Worm (Caenorhabditis elegans): Measurements from ENCODE around the gene Y57G11C.43.

Gene Y57G11C.43

DNA sequence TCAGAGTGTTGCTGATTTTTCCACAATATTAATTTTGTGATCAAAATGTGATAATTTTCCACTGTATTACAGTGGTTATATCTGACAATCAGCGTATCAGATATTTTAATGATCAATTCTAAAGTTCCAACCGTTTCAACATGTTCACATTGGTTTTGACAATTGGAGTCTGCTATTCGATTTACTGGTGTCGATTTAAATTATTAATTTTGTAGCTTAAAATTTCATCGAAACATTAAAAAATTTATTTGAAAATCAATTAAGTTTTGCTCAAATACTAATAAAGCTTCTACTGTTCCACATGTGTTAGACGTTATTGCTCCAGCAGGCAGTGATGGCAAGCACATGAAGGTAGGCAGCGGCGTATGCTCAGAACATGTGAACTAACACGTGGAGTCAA, 11.5 kb upstream of the Y57G11C.43 start:
- TF ChIP-seq dsc-1 (tag; optimal IDR thresholded peaks at IDR 0.05) (peak; percentile 19), grh-1 (GFP tag; IDR thresholded peaks at IDR 0.05) (no peak)

- TF ChIP-seq nhr-11 (tag; optimal IDR thresholded peaks at IDR 0.05) (no peak), irx-1 (tag; optimal IDR thresholded peaks at IDR 0.05) (no peak), blmp-1 (tag; optimal IDR thresholded peaks at IDR 0.05) (no peak), sup-37 (GFP tag; optimal IDR thresholded peaks at IDR 0.05) (no peak), ztf-4 (tag; optimal IDR thresholded peaks at IDR 0.05) (no peak), mep-1 (tag; optimal IDR thresholded peaks at IDR 0.05) (no peak), hlh-4 (tag; optimal IDR thresholded peaks at IDR 0.05) (no peak), fos-1 (tag; optimal IDR thresholded peaks at IDR 0.05) (no peak), isw-1 (GFP tag; IDR thresholded peaks at IDR 0.05) (no peak), lin-15B (tag; optimal IDR thresholded peaks at IDR 0.05) (no peak), pax-3 (tag; optimal IDR thresholded peaks at IDR 0.05) (no peak), nhr-19 (GFP tag; conservative IDR thresholded peaks at IDR 0.05) (no peak), fkh-4 (tag; optimal IDR thresholded peaks at IDR 0.05; ENCODE audit: borderline replicate concordance) (no peak), dsc-1 (tag; optimal IDR thresholded peaks at IDR 0.05) (no peak), swsn-7 (tag; optimal IDR thresholded peaks at IDR 0.05) (no peak), vab-15 (tag; optimal IDR thresholded peaks at IDR 0.05) (no peak)
Measured at ce11 chrIV:14759662-14760061, 9.6 kb upstream of the Y57G11C.43 start.

DNA sequence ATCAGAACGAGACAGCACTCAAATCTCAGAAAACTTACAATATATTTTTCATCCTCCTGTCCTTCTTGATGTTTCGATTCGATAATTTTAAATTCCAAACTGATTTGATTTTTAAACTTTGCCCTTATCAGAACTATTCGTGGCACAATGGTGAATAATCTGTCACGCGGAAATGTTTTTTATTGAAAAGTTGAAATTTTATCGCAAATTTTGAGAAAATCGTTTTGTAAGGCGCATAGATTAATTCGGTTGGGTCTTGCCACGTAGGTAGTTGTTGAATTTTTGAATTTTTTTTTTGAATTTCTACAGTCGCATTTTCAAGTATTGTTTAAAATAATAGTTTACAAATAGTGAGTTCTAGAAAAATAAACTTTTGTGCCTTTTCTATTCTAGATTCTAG, 8.4 kb upstream of the Y57G11C.43 start, which contains the start of gene ptp-5.2:
Gene ptp-5.2, minus strand, starts transcription at position 101 of the 400 bp plus-strand sequence.
- TF ChIP-seq nhr-237 (tag; optimal IDR thresholded peaks at IDR 0.05) (no peak), lir-3 (tag; optimal IDR thresholded peaks at IDR 0.05; ENCODE audit: poor library complexity) (no peak), zip-4 (GFP tag; optimal IDR thresholded peaks at IDR 0.05) (no peak), unc-130 (tag; optimal IDR thresholded peaks at IDR 0.05) (no peak), nhr-19 (GFP tag; conservative IDR thresholded peaks at IDR 0.05) (no peak), mef-2 (tag; optimal IDR thresholded peaks at IDR 0.05) (no peak), swsn-7 (tag; optimal IDR thresholded peaks at IDR 0.05) (no peak), C04F5.9 (tag; optimal IDR thresholded peaks at IDR 0.05) (no peak), nhr-76 (tag; optimal IDR thresholded peaks at IDR 0.05) (no peak), lsy-2 (tag; optimal IDR thresholded peaks at IDR 0.05) (no peak), nhr-47 (tag; optimal IDR thresholded peaks at IDR 0.05) (no peak), nhr-77 (tag; optimal IDR thresholded peaks at IDR 0.05) (no peak), lin-39 (tag; optimal IDR thresholded peaks at IDR 0.05) (no peak), ceh-82 (tag; optimal IDR thresholded peaks at IDR 0.05) (no peak), tbx-2 (tag; optimal IDR thresholded peaks at IDR 0.05) (no peak)

DNA sequence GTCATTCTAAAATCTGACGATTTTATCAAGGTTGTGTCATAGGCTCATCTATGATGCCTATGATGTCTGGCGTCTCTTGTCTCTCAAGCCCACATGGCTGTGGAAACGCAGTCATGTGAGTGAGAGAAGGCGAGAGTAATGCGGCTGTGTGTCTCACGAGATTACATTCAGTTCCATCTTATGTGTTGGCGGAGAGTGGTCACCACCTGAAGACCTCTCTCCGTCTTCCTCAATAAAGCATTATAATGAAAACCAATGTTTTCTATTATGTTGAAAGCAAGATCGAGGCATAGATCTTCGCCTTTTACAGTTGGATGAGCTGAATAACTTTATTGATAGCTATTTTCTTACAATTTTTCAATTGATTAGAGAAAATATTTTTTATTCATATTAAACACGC, 5.9 kb upstream of the Y57G11C.43 start:
- peak; percentile 39 for TF ChIP-seq dsc-1 (tag; optimal IDR thresholded peaks at IDR 0.05)
- TF ChIP-seq nhr-85 (tag) = peak; percentile 77
- peak; percentile 62 for TF ChIP-seq xbp-1 (tag; optimal IDR thresholded peaks at IDR 0.05)
- peak; percentile 72 for TF ChIP-seq fkh-8 (tag; optimal IDR thresholded peaks at IDR 0.05)
- TF ChIP-seq blmp-1 (tag; optimal IDR thresholded peaks at IDR 0.05) = peak; percentile 72
- TF ChIP-seq snpc-4 (tag; optimal IDR thresholded peaks at IDR 0.05) = peak; percentile 13
- peak; percentile 19 to 35 (median 32) for TF ChIP-seq dpl-1 (GFP tag; optimal IDR thresholded peaks at IDR 0.05)
- TF ChIP-seq mdl-1 (tag; optimal IDR thresholded peaks at IDR 0.05) = peak in 1 of 2 experiments; percentile 80
- peak; percentile 77 for TF ChIP-seq snu-23 (GFP tag; optimal IDR thresholded peaks at IDR 0.05)
- peak; percentile 50 to 79 for TF ChIP-seq lin-35 (GFP tag; optimal IDR thresholded peaks at IDR 0.05)
- peak; percentile 61 for TF ChIP-seq tbx-2 (tag; optimal IDR thresholded peaks at IDR 0.05)
- TF ChIP-seq nhr-19 (GFP tag; conservative IDR thresholded peaks at IDR 0.05) = peak; percentile 69
- TF ChIP-seq egl-13 (tag; optimal IDR thresholded peaks at IDR 0.05) = peak; percentile 22
- TF ChIP-seq ama-1 (optimal IDR thresholded peaks at IDR 0.05) = peak; percentile 57
- TF ChIP-seq lin-14 (GFP tag; optimal IDR thresholded peaks at IDR 0.05) = peak; percentile 89
- TF ChIP-seq nhr-20 (tag; optimal IDR thresholded peaks at IDR 0.05) = peak; percentile 80
- TF ChIP-seq ceh-82 (tag; optimal IDR thresholded peaks at IDR 0.05) = peak in 1 of 3 experiments; percentile 34
- TF ChIP-seq nhr-47 (tag; optimal IDR thresholded peaks at IDR 0.05) = peak; percentile 71
- TF ChIP-seq efl-1 (optimal IDR thresholded peaks at IDR 0.05) = peak; percentile 50 to 55
- TF ChIP-seq efl-1 (GFP tag; optimal IDR thresholded peaks at IDR 0.05 in 1 of 2) = peak; percentile 44 to 92
- peak; percentile 51 for TF ChIP-seq C16A3.4 (tag; optimal IDR thresholded peaks at IDR 0.05)
- TF ChIP-seq unc-86 (tag; optimal IDR thresholded peaks at IDR 0.05) = peak; percentile 50
- TF ChIP-seq lsy-2 (tag; optimal IDR thresholded peaks at IDR 0.05) = peak; percentile 61 to 77
- peak; percentile 44; the same call in 1 of the 2 replicates for TF ChIP-seq mab-9 (GFP tag; IDR thresholded peaks at IDR 0.05)
- peak; percentile 28 for TF ChIP-seq nhr-90 (tag; optimal IDR thresholded peaks at IDR 0.05; ENCODE audit: poor library complexity)
- peak; percentile 48 for TF ChIP-seq lin-13 (GFP tag; optimal IDR thresholded peaks at IDR 0.05)

Measured in whole organism, L1 larva.